Fruit fly (Drosophila melanogaster) whole organism, adult: ENCODE results near the gene Dnaaf5.

Source experiments
- CG12768 ChIP-seq: fragments of 200-800 bp; sonication (Bioruptor generic); optimal IDR thresholded peaks from 2 replicates; lab custom pipeline; 2017; ENCODE audit warnings: missing biosample characterization, missing genetic modification characterization, mild to moderate bottlenecking, moderate library complexity, missing genetic modification reagents
- Clk ChIP-seq: fragments of 200-800 bp; sonication (Bioruptor generic); optimal IDR thresholded peaks from 2 replicates; lab custom pipeline; 2017; ENCODE audit warnings: missing biosample characterization, missing genetic modification characterization
- kay ChIP-seq: fragments of 200-800 bp; sonication (Bioruptor generic); peaks from one replicate; lab custom pipeline; 2016; ENCODE audit warnings: missing biosample characterization, missing genetic modification characterization, borderline replicate concordance
- pad ChIP-seq: fragments of 200-800 bp; sonication (Bioruptor generic); optimal IDR thresholded peaks from 3 replicates; lab custom pipeline; 2017; ENCODE audit warnings: missing biosample characterization, missing genetic modification characterization, mild to moderate bottlenecking, moderate library complexity, missing genetic modification reagents

DNA sequence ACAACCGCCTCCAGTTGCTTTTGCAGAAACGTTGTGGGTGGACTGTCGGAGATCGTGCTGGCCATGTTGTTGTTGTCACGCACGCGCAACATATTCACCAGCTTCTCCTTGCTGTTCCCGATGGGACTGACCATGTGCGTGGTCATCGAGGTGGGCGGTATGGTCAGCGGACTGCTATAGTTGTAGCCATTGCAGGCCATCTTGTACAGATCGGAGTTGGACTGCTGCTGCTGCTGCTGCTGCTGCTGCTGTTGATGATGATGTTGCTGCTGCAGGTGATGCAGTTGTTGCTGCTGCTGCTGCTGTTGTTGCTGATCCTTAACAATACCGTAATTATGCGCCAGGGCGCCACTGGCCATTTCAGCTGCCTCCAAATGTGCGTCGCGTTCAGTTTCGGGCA lies 16.8 kb downstream of the Dnaaf5 start:
- TF ChIP-seq CG12768 (GFP tag; lab: Kevin White, UChicago) (no peak), pad (no peak), kay (no peak), Clk (GFP tag; lab: Kevin White, UChicago) (no peak)
